Fruit fly (Drosophila melanogaster): Measurements from ENCODE around the gene Nsf2.

Nsf2 gene

dm6 chr3R:13839883-13840412 is 2.2 kb upstream of the Nsf2 start, which contains the start of gene CG31495:
TSS of gene CG31495 (minus strand) at chr3R:13839934.
- TF ChIP-seq cic (GFP tag; optimal IDR thresholded peaks at IDR 0.05) (no peak), CG7045 (GFP tag; optimal IDR thresholded peaks at IDR 0.05) (no peak), CG7101 (tag; optimal IDR thresholded peaks at IDR 0.05) (no peak), CG11617 (GFP tag; optimal IDR thresholded peaks at IDR 0.05) (no peak), tj (GFP tag; optimal IDR thresholded peaks at IDR 0.05) (no peak), Hr96 (GFP tag; optimal IDR thresholded peaks at IDR 0.05) (no peak), CG33017 (tag; optimal IDR thresholded peaks at IDR 0.05) (no peak), CG14711 (tag; optimal IDR thresholded peaks at IDR 0.05) (peak; percentile 19), Clk (GFP tag; optimal IDR thresholded peaks at IDR 0.05) (no peak), CG5204 (GFP tag; optimal IDR thresholded peaks at IDR 0.05) (no peak), kay (GFP tag; ENCODE audit: borderline replicate concordance) (peak; percentile 71), toe (GFP tag; optimal IDR thresholded peaks at IDR 0.05) (no peak), bab1 (GFP tag; optimal IDR thresholded peaks at IDR 0.05) (no peak), Mnt (GFP tag; optimal IDR thresholded peaks at IDR 0.05) (no peak), ovo (GFP tag; optimal IDR thresholded peaks at IDR 0.05) (no peak), CG1620 (GFP tag; optimal IDR thresholded peaks at IDR 0.05) (no peak)

DNA sequence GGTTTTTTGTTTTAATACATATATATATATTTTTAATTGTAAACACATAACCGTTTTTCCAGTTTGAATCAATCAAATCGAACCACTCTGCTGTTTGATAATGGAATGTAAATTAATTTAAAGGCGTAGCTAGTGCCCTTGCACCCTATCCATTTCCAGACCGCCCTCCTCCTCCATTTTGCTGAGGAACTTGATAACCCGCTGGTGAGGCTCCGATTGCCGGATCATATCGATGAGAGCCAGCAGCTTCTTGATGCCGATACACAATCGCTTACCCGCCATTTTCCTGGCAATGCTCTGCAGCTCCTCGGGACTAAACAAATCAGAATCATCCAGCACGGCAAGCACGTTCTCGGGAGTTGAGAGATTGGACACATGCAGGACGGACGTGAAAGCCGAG is 3.2 kb downstream of the Nsf2 start:
- TF ChIP-seq Clk (GFP tag; optimal IDR thresholded peaks at IDR 0.05) (no peak), CG7045 (GFP tag; optimal IDR thresholded peaks at IDR 0.05) (no peak), Hr96 (GFP tag; optimal IDR thresholded peaks at IDR 0.05) (no peak), Mnt (GFP tag; optimal IDR thresholded peaks at IDR 0.05) (no peak), pad (GFP tag; optimal IDR thresholded peaks at IDR 0.05) (no peak), toe (GFP tag; optimal IDR thresholded peaks at IDR 0.05) (no peak), CG1620 (GFP tag; optimal IDR thresholded peaks at IDR 0.05) (no peak), CG33017 (tag; optimal IDR thresholded peaks at IDR 0.05) (no peak), bab1 (GFP tag; optimal IDR thresholded peaks at IDR 0.05) (no peak), CG12768 (GFP tag; optimal IDR thresholded peaks at IDR 0.05) (no peak), kay (GFP tag; ENCODE audit: borderline replicate concordance) (no peak)

DNA sequence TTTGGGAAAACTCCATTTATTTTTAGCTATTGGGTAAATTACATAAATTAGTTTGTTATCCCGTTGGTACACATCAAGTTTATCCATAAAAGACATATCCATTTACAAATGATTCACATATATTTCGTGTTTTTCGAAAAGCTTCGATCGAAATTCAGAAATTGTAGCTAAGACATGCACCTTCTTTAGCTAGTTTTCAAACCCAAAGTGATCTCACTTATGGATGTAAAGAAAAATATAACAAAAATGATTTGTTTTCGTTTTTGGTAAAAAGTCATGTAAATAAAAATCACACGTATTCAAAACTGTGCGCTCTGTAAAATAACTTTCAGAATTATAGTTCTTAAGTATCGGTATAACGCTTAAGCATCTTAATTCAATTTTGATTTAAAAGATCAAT is 4.3 kb downstream of the Nsf2 start:
- TF ChIP-seq CG33017 (tag; optimal IDR thresholded peaks at IDR 0.05) (no peak), pad (GFP tag; optimal IDR thresholded peaks at IDR 0.05) (no peak), Mnt (GFP tag; optimal IDR thresholded peaks at IDR 0.05) (no peak), CG5204 (GFP tag; optimal IDR thresholded peaks at IDR 0.05) (no peak), Hr96 (GFP tag; optimal IDR thresholded peaks at IDR 0.05) (no peak), cic (GFP tag; optimal IDR thresholded peaks at IDR 0.05) (no peak), cnc (optimal IDR thresholded peaks at IDR 0.05) (no peak), Clk (GFP tag; optimal IDR thresholded peaks at IDR 0.05) (no peak), kay (GFP tag; ENCODE audit: borderline replicate concordance) (no peak), ovo (GFP tag; optimal IDR thresholded peaks at IDR 0.05) (no peak), CG7101 (tag; optimal IDR thresholded peaks at IDR 0.05) (no peak), CG7045 (GFP tag; optimal IDR thresholded peaks at IDR 0.05) (no peak), CG14711 (tag; optimal IDR thresholded peaks at IDR 0.05) (no peak), CG12768 (GFP tag; optimal IDR thresholded peaks at IDR 0.05) (no peak), toe (GFP tag; optimal IDR thresholded peaks at IDR 0.05) (no peak), bab1 (GFP tag; optimal IDR thresholded peaks at IDR 0.05) (no peak), CG11617 (GFP tag; optimal IDR thresholded peaks at IDR 0.05) (no peak)

DNA sequence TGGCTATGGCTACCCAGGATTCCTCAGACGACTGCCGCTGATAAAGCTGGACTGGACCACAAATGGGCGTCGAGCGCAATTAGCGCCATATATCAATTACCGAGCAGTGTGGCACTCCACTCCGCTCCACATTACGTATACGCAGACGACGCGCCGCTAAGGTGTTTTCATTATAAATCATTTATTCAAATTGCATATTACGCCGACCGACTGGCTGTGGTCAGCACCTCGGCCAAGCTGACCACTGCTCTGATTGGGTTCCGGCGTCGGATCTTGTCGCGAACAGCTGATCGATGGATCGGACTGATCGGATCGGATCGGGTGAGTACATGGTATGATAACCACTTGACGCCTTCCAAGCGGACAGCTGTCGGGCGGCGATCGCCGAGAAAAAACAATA is 4.8 kb downstream of the Nsf2 start:
- TF ChIP-seq kay (GFP tag; ENCODE audit: borderline replicate concordance) (no peak), pad (GFP tag; optimal IDR thresholded peaks at IDR 0.05) (no peak), CG1620 (GFP tag; optimal IDR thresholded peaks at IDR 0.05) (no peak), CG12768 (GFP tag; optimal IDR thresholded peaks at IDR 0.05) (no peak), CG7045 (GFP tag; optimal IDR thresholded peaks at IDR 0.05) (no peak), ovo (GFP tag; optimal IDR thresholded peaks at IDR 0.05) (no peak), CG7101 (tag; optimal IDR thresholded peaks at IDR 0.05) (no peak)

- TF ChIP-seq Clk (GFP tag; optimal IDR thresholded peaks at IDR 0.05) (no peak), bab1 (GFP tag; optimal IDR thresholded peaks at IDR 0.05) (peak; percentile 82), toe (GFP tag; optimal IDR thresholded peaks at IDR 0.05) (no peak), kay (GFP tag; ENCODE audit: borderline replicate concordance) (no peak), CG12768 (GFP tag; optimal IDR thresholded peaks at IDR 0.05) (peak; percentile 34), CG7101 (tag; optimal IDR thresholded peaks at IDR 0.05) (peak; percentile 38), ovo (GFP tag; optimal IDR thresholded peaks at IDR 0.05) (no peak), CG11617 (GFP tag; optimal IDR thresholded peaks at IDR 0.05) (peak; percentile 48), CG33017 (tag; optimal IDR thresholded peaks at IDR 0.05) (peak; percentile 38), tj (GFP tag; optimal IDR thresholded peaks at IDR 0.05) (peak; percentile 65), Hr96 (GFP tag; optimal IDR thresholded peaks at IDR 0.05) (no peak), cnc (optimal IDR thresholded peaks at IDR 0.05) (no peak)
These were observed 6.1 kb downstream of the Nsf2 start for dm6 chr3R:13831596-13832119.

DNA sequence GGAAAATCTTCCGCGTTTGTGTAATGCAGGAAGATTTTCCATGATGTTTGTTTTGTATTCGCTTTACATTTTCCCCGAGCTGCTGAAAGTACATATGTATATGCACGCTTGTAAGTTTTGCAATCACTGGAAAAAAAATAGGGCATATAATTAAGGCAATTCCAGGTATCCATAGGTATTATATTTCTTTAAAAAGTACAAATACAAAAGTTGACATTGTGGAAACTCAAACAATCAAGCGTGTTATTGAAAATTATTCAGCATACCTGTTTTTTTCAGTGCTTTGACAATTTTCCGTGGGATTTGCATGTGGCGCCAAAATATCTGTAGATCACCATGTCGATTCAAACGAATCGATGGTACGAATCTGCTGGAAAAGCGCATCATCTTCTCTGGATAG is 6.7 kb downstream of the Nsf2 start:
- no peak for TF ChIP-seq CG1620 (GFP tag; optimal IDR thresholded peaks at IDR 0.05)
- TF ChIP-seq tj (GFP tag; optimal IDR thresholded peaks at IDR 0.05), result no peak
- no peak for TF ChIP-seq Mnt (GFP tag; optimal IDR thresholded peaks at IDR 0.05)

Data from whole organism, adult.